Worm (Caenorhabditis elegans): ENCODE measurements around the gene ZK666.12.

Gene ZK666.12

DNA sequence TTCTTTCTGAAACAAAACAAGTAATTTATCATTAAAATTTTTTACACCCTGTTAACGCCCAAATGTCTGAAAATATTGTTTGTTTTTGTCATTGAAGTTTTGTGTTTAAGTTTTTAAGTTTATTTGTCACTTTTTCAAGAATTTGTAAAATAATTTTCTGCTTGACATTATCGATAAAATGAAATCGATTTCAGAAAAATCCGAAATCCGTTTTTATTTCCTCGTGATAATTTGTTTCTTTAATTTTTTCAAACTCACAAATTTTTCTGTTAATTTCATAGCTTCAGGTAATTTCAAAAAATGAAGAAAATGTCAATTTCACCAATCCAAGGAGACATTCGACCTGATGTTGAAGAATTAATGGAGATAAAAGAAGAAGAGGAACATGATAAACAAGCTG lies at the start of gene ZK666.12:
Gene ZK666.12, plus strand, starts transcription at position 301 of the 400 bp plus-strand sequence.
- no peak for TF ChIP-seq hnd-1 (tag; optimal IDR thresholded peaks at IDR 0.05)

DNA sequence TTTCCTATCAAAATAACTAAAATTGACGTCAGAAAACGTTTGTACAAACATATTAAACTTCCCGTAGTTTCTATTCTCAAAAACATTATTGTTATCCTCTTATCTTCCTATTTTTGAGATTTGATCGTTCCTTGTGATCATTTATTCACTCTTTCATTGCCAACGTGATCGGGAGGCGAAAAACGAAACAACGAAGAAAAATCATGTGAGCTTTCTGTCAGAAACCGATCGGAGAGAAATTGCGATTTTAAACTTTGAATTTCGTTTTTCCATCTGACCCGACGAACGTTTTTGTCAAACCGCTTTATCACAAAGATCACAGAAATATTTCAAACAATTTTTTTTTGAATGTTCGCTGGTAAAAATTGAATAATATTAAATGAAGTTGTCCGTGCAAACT lies 49.7 kb upstream of the ZK666.12 start:
- TF ChIP-seq ets-7 (tag; optimal IDR thresholded peaks at IDR 0.05): no peak
- no peak for TF ChIP-seq hnd-1 (tag; optimal IDR thresholded peaks at IDR 0.05)
- no peak for TF ChIP-seq sea-1 (GFP tag; conservative IDR thresholded peaks at IDR 0.05)
- TF ChIP-seq F13C5.2 (tag; optimal IDR thresholded peaks at IDR 0.05): no peak
- no peak for TF ChIP-seq ceh-13 (GFP tag; optimal IDR thresholded peaks at IDR 0.05)
- TF ChIP-seq ama-1 (optimal IDR thresholded peaks at IDR 0.05): no peak
- TF ChIP-seq tbx-11 (GFP tag; IDR thresholded peaks at IDR 0.05): no peak
- no peak for TF ChIP-seq hmg-4 (GFP tag; optimal IDR thresholded peaks at IDR 0.05)
- no peak for TF ChIP-seq flt-1 (GFP tag; IDR thresholded peaks at IDR 0.05)

DNA sequence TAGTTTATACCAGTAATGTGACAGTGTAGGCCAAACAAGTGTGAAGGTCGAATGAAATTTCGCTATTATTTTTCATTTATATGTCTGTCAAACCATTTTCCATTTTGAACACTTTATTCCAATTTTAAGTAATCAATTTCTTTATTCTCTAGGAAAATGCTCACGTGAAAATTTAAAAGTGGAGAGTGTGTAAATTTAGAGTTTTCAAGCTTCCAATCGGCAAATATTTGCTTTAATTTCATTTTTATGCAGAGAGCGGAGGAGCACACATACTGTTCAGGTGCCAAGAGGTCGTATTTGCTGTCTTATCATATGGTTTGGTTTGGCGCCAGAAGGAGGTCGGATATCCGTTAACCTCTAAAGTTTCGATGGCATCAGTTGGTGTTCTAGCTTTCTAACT lies 49.2 kb upstream of the ZK666.12 start:
- no peak for TF ChIP-seq pes-1 (GFP tag; IDR thresholded peaks at IDR 0.05)
- no peak for TF ChIP-seq ceh-36 (tag; optimal IDR thresholded peaks at IDR 0.05)
- TF ChIP-seq scrt-1 (GFP tag; IDR thresholded peaks at IDR 0.05): no peak
- no peak for TF ChIP-seq aly-1 (tag; optimal IDR thresholded peaks at IDR 0.05)
- no peak for TF ChIP-seq ama-1 (optimal IDR thresholded peaks at IDR 0.05)
- no peak for TF ChIP-seq B0310.2 (tag; optimal IDR thresholded peaks at IDR 0.05)
- no peak for TF ChIP-seq F13C5.2 (tag; optimal IDR thresholded peaks at IDR 0.05)
- TF ChIP-seq hnd-1 (tag; optimal IDR thresholded peaks at IDR 0.05): no peak
- no peak for TF ChIP-seq tbx-11 (GFP tag; IDR thresholded peaks at IDR 0.05)
- no peak for TF ChIP-seq ets-7 (tag; optimal IDR thresholded peaks at IDR 0.05)
- no peak for TF ChIP-seq ceh-13 (GFP tag; optimal IDR thresholded peaks at IDR 0.05)
- no peak for TF ChIP-seq tra-4 (tag; optimal IDR thresholded peaks at IDR 0.05)
- TF ChIP-seq flt-1 (GFP tag; IDR thresholded peaks at IDR 0.05): no peak
- TF ChIP-seq hmg-4 (GFP tag; optimal IDR thresholded peaks at IDR 0.05): no peak
- TF ChIP-seq hmbx-1 (tag; optimal IDR thresholded peaks at IDR 0.05): no peak
- TF ChIP-seq tbx-37 (GFP tag; conservative IDR thresholded peaks at IDR 0.05): no peak
- TF ChIP-seq sea-1 (GFP tag; conservative IDR thresholded peaks at IDR 0.05): no peak

DNA sequence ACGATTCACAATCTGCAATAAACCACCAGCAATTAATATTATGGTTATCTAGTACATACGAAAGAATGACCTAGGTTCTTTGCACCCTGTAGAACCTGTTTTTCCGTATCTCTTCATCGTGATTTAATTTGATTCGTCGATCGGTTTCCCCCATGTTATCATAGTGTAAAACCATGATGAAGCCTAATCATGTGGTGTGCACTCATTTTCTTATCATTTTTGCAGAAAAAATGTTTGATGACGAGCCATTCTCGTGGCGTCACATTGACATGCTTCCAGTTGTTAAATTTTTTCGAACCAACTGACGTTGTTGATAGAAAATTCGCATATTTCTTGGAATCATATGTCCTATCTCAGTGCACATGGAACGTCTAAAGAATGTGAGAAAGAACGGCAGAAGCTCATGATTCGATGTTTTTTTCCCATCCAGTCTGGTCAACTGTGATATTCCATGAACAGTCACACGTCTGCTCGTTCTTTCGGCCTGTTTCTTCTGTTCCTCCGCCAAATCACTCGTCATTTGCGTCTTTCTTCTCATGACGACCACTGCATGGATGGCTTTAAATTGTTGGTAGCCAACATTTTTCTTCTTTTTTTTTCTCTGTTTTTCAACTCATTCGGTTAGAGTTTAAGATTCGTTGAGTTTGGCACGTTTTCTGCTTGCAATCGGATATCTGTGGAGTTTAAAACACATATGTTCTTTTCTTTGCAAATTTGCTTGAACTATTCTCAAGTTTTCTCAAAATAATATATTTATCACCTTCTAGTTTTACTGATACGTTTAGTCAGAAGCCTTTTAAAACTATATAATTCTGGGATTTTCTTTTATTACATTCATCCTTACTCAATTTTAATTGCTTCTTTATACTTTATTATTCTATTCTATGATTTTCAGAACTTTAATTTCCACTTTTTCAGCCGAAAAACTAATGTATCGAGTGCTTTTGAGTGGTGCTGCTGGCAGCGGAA lies 48.4 kb upstream of the ZK666.12 start, which contains the start of gene ZK673.2:
Gene ZK673.2, plus strand, starts transcription at position 919 of the 969 bp plus-strand sequence.
- no peak for TF ChIP-seq flt-1 (GFP tag; IDR thresholded peaks at IDR 0.05)
- TF ChIP-seq hmbx-1 (tag; optimal IDR thresholded peaks at IDR 0.05): no peak
- TF ChIP-seq B0310.2 (tag; optimal IDR thresholded peaks at IDR 0.05): no peak
- TF ChIP-seq ceh-36 (tag; optimal IDR thresholded peaks at IDR 0.05): no peak
- no peak for TF ChIP-seq ceh-13 (GFP tag; optimal IDR thresholded peaks at IDR 0.05)
- no peak for TF ChIP-seq aly-1 (tag; optimal IDR thresholded peaks at IDR 0.05)
- no peak for TF ChIP-seq tra-4 (tag; optimal IDR thresholded peaks at IDR 0.05)
- no peak for TF ChIP-seq scrt-1 (GFP tag; IDR thresholded peaks at IDR 0.05)
- TF ChIP-seq hmg-4 (GFP tag; optimal IDR thresholded peaks at IDR 0.05): no peak
- no peak for TF ChIP-seq sea-1 (GFP tag; conservative IDR thresholded peaks at IDR 0.05)
- TF ChIP-seq hnd-1 (tag; optimal IDR thresholded peaks at IDR 0.05): no peak
- no peak for TF ChIP-seq tbx-11 (GFP tag; IDR thresholded peaks at IDR 0.05)
- TF ChIP-seq F13C5.2 (tag; optimal IDR thresholded peaks at IDR 0.05): no peak
- no peak for TF ChIP-seq ama-1 (optimal IDR thresholded peaks at IDR 0.05)

DNA sequence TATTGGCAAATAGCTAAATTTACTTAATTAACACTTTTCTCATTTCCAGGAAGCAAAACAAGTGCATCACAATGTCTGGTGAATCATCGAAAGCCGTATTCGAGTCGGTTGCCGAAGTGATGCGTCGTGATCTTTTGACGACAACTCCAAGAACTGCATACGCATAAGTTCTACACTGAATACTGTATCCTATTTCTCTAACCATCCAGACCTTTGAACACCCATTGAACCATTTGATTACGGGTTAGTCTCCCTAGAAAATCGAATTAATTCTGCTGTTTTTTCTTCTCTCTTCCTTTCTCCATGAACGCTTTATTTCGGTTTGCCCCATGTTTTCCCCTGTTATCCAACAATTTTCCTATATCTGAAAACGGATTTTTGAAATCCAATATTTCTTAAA lies 46.3 kb upstream of the ZK666.12 start, which contains the start of gene lin-56:
Gene lin-56, plus strand, starts transcription at position 301 of the 400 bp plus-strand sequence.
- TF ChIP-seq ceh-36 (tag; optimal IDR thresholded peaks at IDR 0.05): no peak

DNA sequence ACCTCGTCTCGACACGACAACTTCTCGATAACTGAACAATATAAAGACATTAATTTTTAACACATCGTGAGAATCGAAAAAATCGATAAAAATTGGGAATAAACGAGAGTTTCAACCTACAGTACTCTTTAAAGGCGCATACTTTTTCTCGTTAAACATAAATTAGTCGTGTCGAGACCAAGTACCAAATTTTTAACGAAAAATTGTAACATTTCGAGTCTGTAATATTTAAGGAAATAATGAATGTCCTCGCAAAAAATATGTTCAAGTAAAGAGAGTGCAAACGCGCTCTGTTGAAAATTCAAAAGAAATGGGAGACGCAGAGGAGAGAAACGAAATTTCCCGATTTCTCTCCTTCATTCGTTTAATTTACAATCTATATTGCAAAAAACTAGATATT lies 45.7 kb upstream of the ZK666.12 start:
- TF ChIP-seq flt-1 (GFP tag; IDR thresholded peaks at IDR 0.05): no peak
- TF ChIP-seq pes-1 (GFP tag; IDR thresholded peaks at IDR 0.05): no peak
- TF ChIP-seq ama-1 (optimal IDR thresholded peaks at IDR 0.05): no peak
- no peak for TF ChIP-seq hmbx-1 (tag; optimal IDR thresholded peaks at IDR 0.05)
- no peak for TF ChIP-seq tra-4 (tag; optimal IDR thresholded peaks at IDR 0.05)
- TF ChIP-seq hnd-1 (tag; optimal IDR thresholded peaks at IDR 0.05): no peak
- no peak for TF ChIP-seq tbx-11 (GFP tag; IDR thresholded peaks at IDR 0.05)

DNA sequence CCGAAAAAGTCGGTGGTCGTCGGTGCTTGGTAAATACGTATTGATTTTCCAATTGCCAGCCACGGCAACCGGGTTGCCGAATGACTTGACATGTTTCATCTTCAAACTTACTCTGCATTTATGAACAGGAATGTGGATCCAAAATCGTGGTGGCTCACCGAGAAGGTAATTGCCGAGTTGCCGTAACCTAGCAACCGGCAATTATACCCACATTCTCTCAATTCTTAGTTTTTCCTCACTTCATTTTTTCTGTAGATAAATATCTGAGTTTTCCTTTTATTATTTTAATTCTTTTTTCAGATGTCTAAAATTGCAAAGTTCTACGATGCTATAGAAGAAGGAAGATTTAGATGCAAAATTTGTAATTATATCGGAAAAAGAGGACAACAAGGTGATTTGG lies 43.4 kb upstream of the ZK666.12 start, which contains the start of gene ZK673.4:
Gene ZK673.4, plus strand, starts transcription at position 301 of the 400 bp plus-strand sequence.
- TF ChIP-seq aly-1 (tag; optimal IDR thresholded peaks at IDR 0.05) (no peak), ceh-13 (GFP tag; optimal IDR thresholded peaks at IDR 0.05) (no peak), B0310.2 (tag; optimal IDR thresholded peaks at IDR 0.05) (no peak), ceh-36 (tag; optimal IDR thresholded peaks at IDR 0.05) (no peak), F13C5.2 (tag; optimal IDR thresholded peaks at IDR 0.05) (no peak), tbx-11 (GFP tag; IDR thresholded peaks at IDR 0.05) (no peak), hmg-4 (GFP tag; optimal IDR thresholded peaks at IDR 0.05) (no peak), hmbx-1 (tag; optimal IDR thresholded peaks at IDR 0.05) (no peak), pes-1 (GFP tag; IDR thresholded peaks at IDR 0.05) (no peak), ama-1 (optimal IDR thresholded peaks at IDR 0.05) (no peak), flt-1 (GFP tag; IDR thresholded peaks at IDR 0.05) (no peak), tra-4 (tag; optimal IDR thresholded peaks at IDR 0.05) (no peak), sea-1 (GFP tag; conservative IDR thresholded peaks at IDR 0.05) (no peak), ets-7 (tag; optimal IDR thresholded peaks at IDR 0.05) (no peak), hnd-1 (tag; optimal IDR thresholded peaks at IDR 0.05) (no peak), scrt-1 (GFP tag; IDR thresholded peaks at IDR 0.05) (no peak)

DNA sequence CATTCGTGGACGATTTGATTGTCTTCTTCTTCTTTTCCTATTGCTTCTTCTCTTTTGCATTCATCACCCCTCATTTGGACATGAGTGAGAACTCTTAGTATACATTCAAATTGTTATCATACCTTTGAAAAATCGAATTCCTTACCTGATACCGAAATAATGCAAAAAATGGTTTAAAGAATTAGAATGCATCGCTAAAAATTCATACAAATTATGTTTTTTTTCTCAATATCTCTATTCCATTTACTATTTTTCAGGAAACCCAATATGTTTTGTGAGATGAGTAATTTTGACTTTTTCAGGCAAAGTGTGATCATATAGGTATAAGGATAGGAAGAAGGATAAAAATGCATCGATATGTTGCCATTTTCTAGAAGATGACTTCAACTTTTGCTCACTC lies 39.0 kb upstream of the ZK666.12 start, which contains the start of gene ZK673.11:
Gene ZK673.11, plus strand, starts transcription at position 301 of the 400 bp plus-strand sequence.
- TF ChIP-seq ceh-36 (tag; optimal IDR thresholded peaks at IDR 0.05): no peak
- TF ChIP-seq tbx-11 (GFP tag; IDR thresholded peaks at IDR 0.05): no peak
- no peak for TF ChIP-seq sea-1 (GFP tag; conservative IDR thresholded peaks at IDR 0.05)
- TF ChIP-seq scrt-1 (GFP tag; IDR thresholded peaks at IDR 0.05): no peak
- no peak for TF ChIP-seq pes-1 (GFP tag; IDR thresholded peaks at IDR 0.05)
- no peak for TF ChIP-seq tbx-37 (GFP tag; conservative IDR thresholded peaks at IDR 0.05)
- TF ChIP-seq ceh-13 (GFP tag; optimal IDR thresholded peaks at IDR 0.05): no peak
- TF ChIP-seq B0310.2 (tag; optimal IDR thresholded peaks at IDR 0.05): no peak
- TF ChIP-seq hmbx-1 (tag; optimal IDR thresholded peaks at IDR 0.05): no peak
- no peak for TF ChIP-seq ets-7 (tag; optimal IDR thresholded peaks at IDR 0.05)
